Fruit fly (Drosophila melanogaster) whole organism, embryonic: ENCODE measurements around the gene Mco1.

ENCODE experiments used
- CG10321 ChIP-seq: fragments of 200-800 bp; sonication (Bioruptor generic); IDR thresholded peaks from 2 replicates; pipeline ENCODE4 v1.3.6; 2022; ENCODE audit warnings: missing biosample characterization, missing genetic modification characterization
- CG10462 ChIP-seq: fragments of 200-800 bp; sonication (Bioruptor generic); optimal IDR thresholded peaks from 2 replicates; lab custom pipeline; 2016; ENCODE audit warnings: missing biosample characterization, missing genetic modification characterization
- CG12071 ChIP-seq: fragments of 200-800 bp; sonication (Bioruptor generic); optimal IDR thresholded peaks from 3 replicates; lab custom pipeline; 2018; ENCODE audit warnings: missing biosample characterization, mild to moderate bottlenecking, missing genetic modification characterization
- CG12659 ChIP-seq: fragments of 200-800 bp; sonication (Bioruptor generic); optimal IDR thresholded peaks from 3 replicates; lab custom pipeline; 2017; ENCODE audit warnings: mild to moderate bottlenecking, missing biosample characterization, missing genetic modification reagents, missing genetic modification characterization
- CG13894 ChIP-seq: fragments of 200-800 bp; sonication (Bioruptor generic); optimal IDR thresholded peaks from 3 replicates; lab custom pipeline; 2018; ENCODE audit warnings: missing biosample characterization, mild to moderate bottlenecking, missing genetic modification characterization, moderate library complexity
- CG17361 ChIP-seq: fragments of 200-800 bp; sonication (Bioruptor generic); IDR thresholded peaks from 3 replicates; pipeline ENCODE4 v1.3.6; 2022; ENCODE audit warnings: missing biosample characterization, missing genetic modification characterization
- CG17612 ChIP-seq: fragments of 200-800 bp; sonication (Bioruptor generic); IDR thresholded peaks from 2 replicates; pipeline ENCODE4 v1.3.6; 2022; ENCODE audit warnings: missing biosample characterization, missing genetic modification characterization
- CG2199 ChIP-seq: fragments of 200-800 bp; sonication (Bioruptor generic); IDR thresholded peaks from 3 replicates; pipeline ENCODE4 v1.3.6; 2022; ENCODE audit warnings: missing biosample characterization, missing genetic modification characterization
- CG2678 ChIP-seq: fragments of 200-800 bp; sonication (Bioruptor generic); optimal IDR thresholded peaks from 3 replicates; lab custom pipeline; 2019; ENCODE audit warnings: missing biosample characterization, mild to moderate bottlenecking, missing genetic modification characterization, moderate library complexity
- CG34224 ChIP-seq: fragments of 200-800 bp; sonication (Bioruptor generic); IDR thresholded peaks from 3 replicates; pipeline ENCODE4 v1.3.6; 2022; ENCODE audit warnings: missing biosample characterization, missing genetic modification characterization; ENCODE audit not compliant: partially characterized antibody
- CG34376 ChIP-seq: fragments of 200-800 bp; sonication (Bioruptor generic); optimal IDR thresholded peaks from 2 replicates; lab custom pipeline; 2018; ENCODE audit warnings: missing biosample characterization, mild to moderate bottlenecking, missing genetic modification characterization
- CG4820 ChIP-seq: fragments of 200-800 bp; sonication (Bioruptor generic); optimal IDR thresholded peaks from 3 replicates; lab custom pipeline; 2016; ENCODE audit warnings: missing biosample characterization, missing genetic modification characterization
- CG5245 ChIP-seq: fragments of 200-800 bp; sonication (Bioruptor generic); optimal IDR thresholded peaks from 3 replicates; lab custom pipeline; 2016; ENCODE audit warnings: missing biosample characterization, missing genetic modification characterization
- CG6854 ChIP-seq: fragments of 200-800 bp; sonication (Bioruptor generic); optimal IDR thresholded peaks from 3 replicates; lab custom pipeline; 2017; ENCODE audit warnings: missing biosample characterization, mild to moderate bottlenecking, missing genetic modification characterization
- CG9797 ChIP-seq: fragments of 200-800 bp; sonication (Bioruptor generic); optimal IDR thresholded peaks from 3 replicates; lab custom pipeline; 2018; ENCODE audit warnings: missing biosample characterization, mild to moderate bottlenecking, missing genetic modification characterization
- CG9932 ChIP-seq: fragments of 200-800 bp; sonication (Bioruptor generic); IDR thresholded peaks from 2 replicates; pipeline ENCODE4 v1.3.6; 2022; ENCODE audit warnings: missing biosample characterization, missing genetic modification characterization
- CHES-1-like ChIP-seq: fragments of 200-800 bp; sonication (Bioruptor generic); optimal IDR thresholded peaks from 2 replicates; lab custom pipeline; 2016; ENCODE audit warnings: missing biosample characterization, missing genetic modification characterization
- CkIIα-i1 ChIP-seq: fragments of 200-800 bp; sonication (Bioruptor generic); IDR thresholded peaks from 2 replicates; pipeline ENCODE4 v1.3.6; 2022; ENCODE audit warnings: missing biosample characterization, missing genetic modification characterization
- D19B ChIP-seq: fragments of 200-800 bp; sonication (Bioruptor generic); optimal IDR thresholded peaks from 2 replicates; lab custom pipeline; 2017; ENCODE audit warnings: missing biosample characterization, mild to moderate bottlenecking, missing genetic modification characterization
- Doc2 ChIP-seq: fragments of 200-800 bp; sonication (Bioruptor generic); IDR thresholded peaks from 2 replicates; pipeline ENCODE4 v1.3.6; 2022; ENCODE audit warnings: missing biosample characterization, missing genetic modification characterization
- Lim3 ChIP-seq: fragments of 200-800 bp; sonication (Bioruptor generic); IDR thresholded peaks from 2 replicates; pipeline ENCODE4 v1.3.6; 2022; ENCODE audit warnings: missing biosample characterization, missing genetic modification characterization
- NC2β ChIP-seq: fragments of 200-800 bp; sonication (Bioruptor generic); optimal IDR thresholded peaks from 2 replicates; lab custom pipeline; 2016; ENCODE audit warnings: missing biosample characterization, missing genetic modification characterization
- Oli ChIP-seq: fragments of 200-800 bp; sonication (Bioruptor generic); optimal IDR thresholded peaks from 2 replicates; lab custom pipeline; 2018; ENCODE audit warnings: missing biosample characterization, mild to moderate bottlenecking, missing genetic modification characterization, moderate library complexity
- YL-1 ChIP-seq: fragments of 200-800 bp; sonication (Bioruptor generic); optimal IDR thresholded peaks from 3 replicates; lab custom pipeline; 2017; ENCODE audit warnings: missing biosample characterization, mild to moderate bottlenecking, missing genetic modification characterization
- al ChIP-seq: fragments of 200-800 bp; sonication (Bioruptor generic); IDR thresholded peaks from 2 replicates; pipeline ENCODE4 v1.3.6; 2022; ENCODE audit warnings: missing biosample characterization, missing genetic modification characterization
- ash1 ChIP-seq: fragments of 200-800 bp; sonication (Bioruptor generic); optimal IDR thresholded peaks from 2 replicates; lab custom pipeline; 2018; ENCODE audit warnings: missing biosample characterization, mild to moderate bottlenecking, missing genetic modification characterization
- bbx ChIP-seq: fragments of 200-800 bp; sonication (Bioruptor generic); IDR thresholded peaks from 2 replicates; pipeline ENCODE4 v1.3.6; 2022; ENCODE audit warnings: missing biosample characterization, missing genetic modification characterization; ENCODE audit not compliant: partially characterized antibody
- chif ChIP-seq, 2 experiments: fragments of 200-800 bp; sonication (Bioruptor generic); optimal IDR thresholded peaks; 3 replicates each; lab custom pipeline; 2016; ENCODE audit warnings: missing biosample characterization in 2 of 2, missing genetic modification characterization in 2 of 2
- chinmo ChIP-seq: fragments of 200-800 bp; sonication (Bioruptor generic); IDR thresholded peaks from 4 replicates; pipeline ENCODE4 v1.3.6; 2022; ENCODE audit warnings: missing biosample characterization, missing genetic modification characterization; ENCODE audit not compliant: partially characterized antibody
- disco-r ChIP-seq: fragments of 200-800 bp; sonication (Bioruptor generic); optimal IDR thresholded peaks from 2 replicates; lab custom pipeline; 2016; ENCODE audit warnings: missing biosample characterization, missing genetic modification characterization
- dmrt99B ChIP-seq: fragments of 200-800 bp; sonication (Bioruptor generic); optimal IDR thresholded peaks from 2 replicates; lab custom pipeline; 2018; ENCODE audit warnings: missing biosample characterization, mild to moderate bottlenecking, missing genetic modification characterization, moderate library complexity
- en ChIP-seq: fragments of 200-800 bp; sonication (Bioruptor generic); optimal IDR thresholded peaks from 2 replicates; lab custom pipeline; 2016; ENCODE audit warnings: missing biosample characterization, missing genetic modification characterization
- exex ChIP-seq: fragments of 200-800 bp; sonication (Bioruptor generic); optimal IDR thresholded peaks from 4 replicates; lab custom pipeline; 2018; ENCODE audit warnings: missing biosample characterization, mild to moderate bottlenecking, missing genetic modification characterization, moderate library complexity
- fd3F ChIP-seq: fragments of 200-800 bp; sonication (Bioruptor generic); optimal IDR thresholded peaks from 2 replicates; lab custom pipeline; 2018; ENCODE audit warnings: missing biosample characterization, mild to moderate bottlenecking, missing genetic modification characterization, moderate library complexity
- ftz-f1 ChIP-seq: fragments of 200-800 bp; sonication (Bioruptor generic); optimal IDR thresholded peaks from 2 replicates; lab custom pipeline; 2016; ENCODE audit warnings: missing biosample characterization, missing genetic modification characterization
- fu2 ChIP-seq: fragments of 200-800 bp; sonication (Bioruptor generic); optimal IDR thresholded peaks from 2 replicates; lab custom pipeline; 2016; ENCODE audit warnings: missing biosample characterization, missing genetic modification characterization
- grn ChIP-seq: fragments of 200-800 bp; sonication (Bioruptor generic); optimal IDR thresholded peaks from 3 replicates; lab custom pipeline; 2017; ENCODE audit warnings: missing biosample characterization, missing genetic modification characterization
- kay ChIP-seq: fragments of 200-800 bp; sonication (Bioruptor generic); optimal IDR thresholded peaks from 2 replicates; lab custom pipeline; 2016; ENCODE audit warnings: missing biosample characterization, missing genetic modification characterization
- klu ChIP-seq: fragments of 200-800 bp; sonication (Bioruptor generic); IDR thresholded peaks from 2 replicates; pipeline ENCODE4 v1.3.6; 2022; ENCODE audit warnings: missing biosample characterization, missing genetic modification characterization
- knrl ChIP-seq: fragments of 200-800 bp; sonication (Bioruptor generic); IDR thresholded peaks from 3 replicates; pipeline ENCODE4 v1.3.6; 2022; ENCODE audit warnings: missing biosample characterization, missing genetic modification characterization; ENCODE audit not compliant: partially characterized antibody
- lmd ChIP-seq: fragments of 200-800 bp; sonication (Bioruptor generic); IDR thresholded peaks from 2 replicates; pipeline ENCODE4 v1.3.6; 2022; ENCODE audit warnings: missing biosample characterization, missing genetic modification characterization
- luna ChIP-seq: fragments of 200-800 bp; sonication (Bioruptor generic); optimal IDR thresholded peaks from 2 replicates; lab custom pipeline; 2016; ENCODE audit warnings: missing biosample characterization, missing genetic modification characterization
- mld ChIP-seq: fragments of 200-800 bp; sonication (Bioruptor generic); IDR thresholded peaks from 3 replicates; pipeline ENCODE4 v1.3.6; 2022; ENCODE audit warnings: missing biosample characterization, missing genetic modification characterization; ENCODE audit not compliant: partially characterized antibody
- seq ChIP-seq: fragments of 200-800 bp; sonication (Bioruptor generic); IDR thresholded peaks from 2 replicates; pipeline ENCODE4 v1.3.6; 2022; ENCODE audit warnings: missing biosample characterization, missing genetic modification characterization
- sna ChIP-seq: fragments of 200-800 bp; sonication (Bioruptor generic); IDR thresholded peaks from 2 replicates; pipeline ENCODE4 v1.3.6; 2022; ENCODE audit warnings: missing biosample characterization, missing genetic modification characterization; ENCODE audit not compliant: partially characterized antibody
- sob ChIP-seq: fragments of 200-800 bp; sonication (Bioruptor generic); IDR thresholded peaks from 2 replicates; pipeline ENCODE4 v1.3.6; 2022; ENCODE audit warnings: missing biosample characterization, missing genetic modification characterization
- ssp ChIP-seq: fragments of 200-800 bp; sonication (Bioruptor generic); IDR thresholded peaks from 2 replicates; pipeline ENCODE4 v1.3.6; 2022; ENCODE audit warnings: missing biosample characterization, missing genetic modification characterization
- sug ChIP-seq: fragments of 200-800 bp; optimal IDR thresholded peaks from 2 replicates; lab custom pipeline; 2019; ENCODE audit warnings: missing biosample characterization, mild to moderate bottlenecking, missing genetic modification characterization, moderate library complexity
- toy ChIP-seq: fragments of 200-800 bp; sonication (Bioruptor generic); IDR thresholded peaks from 2 replicates; pipeline ENCODE4 v1.3.6; 2022; ENCODE audit warnings: missing biosample characterization, missing genetic modification characterization

The Mco1 gene

dm6 chr2L:9457865-9458264 lies 41.5 kb downstream of the Mco1 start:
- TF ChIP-seq grn (GFP tag; lab: Kevin White, UChicago) (peak; percentile 33), CG9797 (no peak), CG17361 (GFP tag; lab: Robert Waterston, UW) (no peak), CG13894 (tag; lab: Kevin White, UChicago) (peak; percentile 32), disco-r (GFP tag; lab: Kevin White, UChicago) (no peak), luna (GFP tag; lab: Kevin White, UChicago) (no peak), seq (GFP tag; lab: Robert Waterston, UW) (no peak), fd3F (GFP tag; lab: Kevin White, UChicago) (no peak), ssp (GFP tag; lab: Robert Waterston, UW) (no peak), bbx (GFP tag; lab: Robert Waterston, UW) (no peak), ash1 (no peak), YL-1 (no peak), sna (GFP tag; lab: Robert Waterston, UW) (no peak), chinmo (GFP tag; lab: Robert Waterston, UW) (0 out of 4 replicates have a peak, but pooled peaks have one; percentile 58)

- 0 out of 2 replicates have a peak, but pooled peaks have one; percentile 11 for TF ChIP-seq CG10321 (GFP tag; lab: Robert Waterston, UW)
- no peak for TF ChIP-seq chif (GFP tag; optimal IDR thresholded peaks at IDR 0.05; lab: Kevin White, UChicago)
- peak; percentile 61 for TF ChIP-seq exex (tag; lab: Kevin White, UChicago)
- TF ChIP-seq Oli, result no peak
- TF ChIP-seq Lim3, result no peak
- no peak for TF ChIP-seq CHES-1-like (GFP tag; lab: Kevin White, UChicago)
- TF ChIP-seq CG5245 (GFP tag; lab: Kevin White, UChicago), result no peak
- TF ChIP-seq CG9932 (GFP tag; lab: Robert Waterston, UW), result no peak
- peak; percentile 74 for TF ChIP-seq CG34376 (GFP tag; lab: Kevin White, UChicago)
- TF ChIP-seq toy (GFP tag; lab: Robert Waterston, UW), result no peak
- TF ChIP-seq CkIIα-i1 (GFP tag; lab: Robert Waterston, UW), result no peak
- TF ChIP-seq en (GFP tag; lab: Kevin White, UChicago), result no peak
- TF ChIP-seq mld (GFP tag; lab: Robert Waterston, UW), result 0 out of 3 replicates have a peak, but pooled peaks have one; percentile 35
- TF ChIP-seq CG12659 (GFP tag; lab: Kevin White, UChicago), result no peak
- TF ChIP-seq CG6854 (GFP tag; lab: Kevin White, UChicago), result no peak
- no peak for TF ChIP-seq klu (GFP tag; lab: Robert Waterston, UW)
- TF ChIP-seq D19B, result no peak
- TF ChIP-seq CG4820 (GFP tag; lab: Kevin White, UChicago), result no peak
- no peak for TF ChIP-seq fu2 (GFP tag; lab: Kevin White, UChicago)
- no peak for TF ChIP-seq CG17612 (GFP tag; lab: Robert Waterston, UW)
- 0 out of 3 replicates have a peak, but pooled peaks have one; percentile 10 for TF ChIP-seq CG34224
- TF ChIP-seq sob, result peak; percentile 23; the same call in 1 of the 2 replicates
- TF ChIP-seq CG2678 (tag; lab: Kevin White, UChicago), result no peak
- TF ChIP-seq kay (GFP tag; lab: Kevin White, UChicago), result no peak
- no peak for TF ChIP-seq Doc2 (GFP tag; lab: Robert Waterston, UW)
- no peak for TF ChIP-seq al (GFP tag; lab: Robert Waterston, UW)
- TF ChIP-seq NC2β (GFP tag; lab: Kevin White, UChicago), result no peak
- no peak for TF ChIP-seq CG2199 (GFP tag; lab: Robert Waterston, UW)
- TF ChIP-seq dmrt99B, result no peak
- TF ChIP-seq CG10462 (GFP tag; lab: Kevin White, UChicago), result no peak
- TF ChIP-seq ftz-f1 (GFP tag; lab: Kevin White, UChicago), result peak; percentile 75
- no peak for TF ChIP-seq lmd (GFP tag; lab: Robert Waterston, UW)
- TF ChIP-seq knrl (GFP tag; lab: Robert Waterston, UW), result no peak
- TF ChIP-seq sug (tag; lab: Kevin White, UChicago), result peak; percentile 77
- no peak for TF ChIP-seq CG12071 (GFP tag; lab: Kevin White, UChicago)
These were observed 43.1 kb downstream of the Mco1 start for dm6 chr2L:9459372-9460091.
